Worm (Caenorhabditis elegans) whole organism, L4/young adult: ENCODE data around the gene C46A5.4.

Experiments
- W03F9.2 ChIP-seq: fragments of 150-350 bp; optimal IDR thresholded peaks from 2 replicates; lab custom pipeline; 2014; ENCODE audit warnings: missing biosample characterization, missing genetic modification characterization
- dao-5 ChIP-seq: sonication (generic microtip); optimal IDR thresholded peaks from 2 replicates; lab custom pipeline; 2016; ENCODE audit warnings: missing genotype, missing genetic modification characterization, moderate library complexity, missing compliant biosample characterization
- him-1 ChIP-seq: sonication (generic microtip); optimal IDR thresholded peaks from 2 replicates; lab custom pipeline; 2016; ENCODE audit warnings: missing genotype, missing genetic modification reagents, missing genetic modification characterization, missing compliant biosample characterization

DNA sequence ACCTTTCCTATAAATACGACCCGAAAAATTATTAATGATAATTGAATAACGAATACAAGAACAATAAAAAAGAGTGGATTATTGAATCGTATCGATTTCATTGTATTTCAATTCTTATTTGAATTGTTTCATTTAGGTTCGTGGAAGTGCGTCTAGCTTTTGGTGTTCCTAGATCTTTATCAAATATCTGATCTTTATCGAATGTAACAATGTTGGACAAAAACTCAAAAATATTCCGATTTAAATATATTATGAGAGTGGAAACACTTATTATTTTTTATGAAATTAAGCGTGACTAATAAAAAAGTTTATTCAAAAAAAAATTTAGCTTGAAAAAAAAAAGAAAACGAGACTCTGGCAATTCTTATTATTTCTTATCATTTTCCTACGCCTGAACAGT is 25.2 kb downstream of the C46A5.4 start, which contains the start of the genes C50F7.9 and C50F7.3:
- TF ChIP-seq W03F9.2 (tag; lab: Kevin White, UChicago) (no peak), him-1 (tag; lab: Kevin White, UChicago) (no peak), dao-5 (tag; lab: Kevin White, UChicago) (no peak)
